Worm (Caenorhabditis elegans) whole organism, mixed stage, embryonic: ENCODE data around the gene sru-22.

Source experiments
- M03D4.4 ChIP-seq: sonication (generic microtip); optimal IDR thresholded peaks from 2 replicates; lab custom pipeline; 2017; ENCODE audit warnings: mild to moderate bottlenecking, missing genetic modification characterization, missing compliant biosample characterization
- bed-3 ChIP-seq: fragments of 200-800 bp; sonication (Bioruptor generic); optimal IDR thresholded peaks from 3 replicates; lab custom pipeline; 2018; ENCODE audit warnings: mild to moderate bottlenecking, missing genetic modification characterization, moderate library complexity, missing compliant biosample characterization
- blmp-1 ChIP-seq: fragments of 150-350 bp; optimal IDR thresholded peaks from 2 replicates; lab custom pipeline; 2014; ENCODE audit warnings: missing biosample characterization, missing genetic modification characterization
- ceh-39 ChIP-seq: fragments of 150-350 bp; optimal IDR thresholded peaks from 2 replicates; lab custom pipeline; 2014; ENCODE audit warnings: missing biosample characterization, missing genetic modification characterization
- ceh-43 ChIP-seq: fragments of 200-800 bp; sonication (Bioruptor generic); optimal IDR thresholded peaks from 2 replicates; lab custom pipeline; 2018; ENCODE audit warnings: mild to moderate bottlenecking, missing genetic modification characterization, moderate library complexity, missing compliant biosample characterization
- ceh-83 ChIP-seq: fragments of 200-800 bp; sonication (Bioruptor generic); optimal IDR thresholded peaks from 2 replicates; lab custom pipeline; 2018; ENCODE audit warnings: mild to moderate bottlenecking, missing genetic modification characterization, missing compliant biosample characterization
- ces-1 ChIP-seq: fragments of 150-350 bp; optimal IDR thresholded peaks from 2 replicates; lab custom pipeline; 2014; ENCODE audit warnings: missing biosample characterization, missing genetic modification reagents, missing genetic modification characterization
- cnd-1 ChIP-seq: fragments of 200-800 bp; sonication (Bioruptor generic); optimal IDR thresholded peaks from 2 replicates; lab custom pipeline; 2018; ENCODE audit warnings: mild to moderate bottlenecking, missing genetic modification characterization, missing compliant biosample characterization
- drap-1 ChIP-seq: fragments of 200-800 bp; sonication (Bioruptor generic); optimal IDR thresholded peaks from 3 replicates; lab custom pipeline; 2018; ENCODE audit warnings: mild to moderate bottlenecking, missing genetic modification characterization, missing compliant biosample characterization
- elt-1 ChIP-seq: sonication (generic microtip); optimal IDR thresholded peaks from 2 replicates; lab custom pipeline; 2017; ENCODE audit warnings: missing genetic modification characterization, mild to moderate bottlenecking, missing compliant biosample characterization, antibody characterized with exemption, moderate library complexity, borderline replicate concordance; ENCODE audit not compliant: insufficient read depth
- elt-3 ChIP-seq: fragments of 150-350 bp; optimal IDR thresholded peaks from 2 replicates; lab custom pipeline; 2014; ENCODE audit warnings: missing biosample characterization, missing genetic modification characterization
- flh-1 ChIP-seq: fragments of 200-800 bp; sonication (Bioruptor generic); optimal IDR thresholded peaks from 2 replicates; lab custom pipeline; 2018; ENCODE audit warnings: mild to moderate bottlenecking, missing genetic modification characterization, moderate library complexity, missing compliant biosample characterization
- ham-2 ChIP-seq: fragments of 200-800 bp; sonication (Bioruptor generic); optimal IDR thresholded peaks from 2 replicates; lab custom pipeline; 2018; ENCODE audit warnings: mild to moderate bottlenecking, missing genetic modification characterization, missing compliant biosample characterization
- hlh-1 ChIP-seq: fragments of 150-350 bp; optimal IDR thresholded peaks from 2 replicates; lab custom pipeline; 2014; ENCODE audit warnings: missing biosample characterization, missing genetic modification reagents, missing genetic modification characterization
- lin-13 ChIP-seq: fragments of 150-350 bp; optimal IDR thresholded peaks from 2 replicates; lab custom pipeline; 2014; ENCODE audit warnings: missing biosample characterization, missing genetic modification characterization
- lin-32 ChIP-seq: fragments of 200-800 bp; sonication (Bioruptor generic); optimal IDR thresholded peaks from 2 replicates; lab custom pipeline; 2018; ENCODE audit warnings: mild to moderate bottlenecking, missing genetic modification characterization, missing compliant biosample characterization
- lsy-2 ChIP-seq: fragments of 150-350 bp; optimal IDR thresholded peaks from 2 replicates; lab custom pipeline; 2014; ENCODE audit warnings: missing biosample characterization, missing genetic modification characterization
- mab-5 ChIP-seq: fragments of 150-350 bp; optimal IDR thresholded peaks from 2 replicates; lab custom pipeline; 2014; ENCODE audit warnings: missing biosample characterization, missing genetic modification characterization
- mep-1 ChIP-seq: fragments of 150-350 bp; optimal IDR thresholded peaks from 2 replicates; lab custom pipeline; 2017; ENCODE audit warnings: missing biosample characterization, missing genetic modification reagents, missing genetic modification characterization, inconsistent platforms
- mls-2 ChIP-seq: sonication (generic microtip); optimal IDR thresholded peaks from 2 replicates; lab custom pipeline; 2016; ENCODE audit warnings: mild to moderate bottlenecking, missing genetic modification characterization, moderate library complexity, missing compliant biosample characterization
- nhr-12 ChIP-seq: fragments of 150-350 bp; optimal IDR thresholded peaks from 2 replicates; lab custom pipeline; 2014; ENCODE audit warnings: missing biosample characterization, missing genetic modification characterization
- nhr-2 ChIP-seq: fragments of 150-350 bp; optimal IDR thresholded peaks from 2 replicates; lab custom pipeline; 2014; ENCODE audit warnings: missing biosample characterization, missing genetic modification characterization
- nhr-237 ChIP-seq: fragments of 150-350 bp; optimal IDR thresholded peaks from 2 replicates; lab custom pipeline; 2014; ENCODE audit warnings: missing biosample characterization, missing genetic modification characterization
- nhr-28 ChIP-seq: fragments of 150-350 bp; optimal IDR thresholded peaks from 2 replicates; lab custom pipeline; 2014; ENCODE audit warnings: missing biosample characterization, missing genetic modification characterization
- nhr-76 ChIP-seq: sonication (generic microtip); optimal IDR thresholded peaks from 2 replicates; lab custom pipeline; 2017; ENCODE audit warnings: missing biosample characterization, missing genetic modification characterization
- pha-4 ChIP-seq: fragments of 150-350 bp; optimal IDR thresholded peaks from 2 replicates; lab custom pipeline; 2018; ENCODE audit warnings: missing biosample characterization, missing genetic modification reagents, missing genetic modification characterization
- sem-2 ChIP-seq: fragments of 200-800 bp; sonication (Bioruptor generic); optimal IDR thresholded peaks from 2 replicates; lab custom pipeline; 2018; ENCODE audit warnings: mild to moderate bottlenecking, missing genetic modification characterization, missing compliant biosample characterization
- snpc-4 ChIP-seq: fragments of 150-350 bp; optimal IDR thresholded peaks from 2 replicates; lab custom pipeline; 2014; ENCODE audit warnings: missing biosample characterization, missing genetic modification characterization
- sptf-1 ChIP-seq: sonication (generic microtip); optimal IDR thresholded peaks from 2 replicates; lab custom pipeline; 2017; ENCODE audit warnings: mild to moderate bottlenecking, missing genetic modification characterization, moderate library complexity, missing compliant biosample characterization
- tbx-8 ChIP-seq: fragments of 200-800 bp; sonication (Bioruptor generic); optimal IDR thresholded peaks from 2 replicates; lab custom pipeline; 2018; ENCODE audit warnings: mild to moderate bottlenecking, missing genetic modification characterization, moderate library complexity, missing compliant biosample characterization
- unc-120 ChIP-seq: sonication (generic microtip); optimal IDR thresholded peaks from 2 replicates; lab custom pipeline; 2017; ENCODE audit warnings: missing genetic modification characterization, missing compliant biosample characterization; ENCODE audit not compliant: poor library complexity, severe bottlenecking
- unc-39 ChIP-seq: fragments of 150-350 bp; optimal IDR thresholded peaks from 2 replicates; lab custom pipeline; 2014; ENCODE audit warnings: missing biosample characterization, missing genetic modification characterization
- unc-62 ChIP-seq: fragments of 150-350 bp; optimal IDR thresholded peaks from 2 replicates; lab custom pipeline; 2014; ENCODE audit warnings: missing biosample characterization, missing genetic modification reagents, missing genetic modification characterization
- zip-8 ChIP-seq: fragments of 150-350 bp; optimal IDR thresholded peaks from 2 replicates; lab custom pipeline; 2014; ENCODE audit warnings: missing biosample characterization, missing genetic modification characterization
- ztf-11 ChIP-seq: fragments of 150-350 bp; optimal IDR thresholded peaks from 2 replicates; lab custom pipeline; 2014; ENCODE audit warnings: missing biosample characterization, missing genetic modification characterization

Gene sru-22

DNA sequence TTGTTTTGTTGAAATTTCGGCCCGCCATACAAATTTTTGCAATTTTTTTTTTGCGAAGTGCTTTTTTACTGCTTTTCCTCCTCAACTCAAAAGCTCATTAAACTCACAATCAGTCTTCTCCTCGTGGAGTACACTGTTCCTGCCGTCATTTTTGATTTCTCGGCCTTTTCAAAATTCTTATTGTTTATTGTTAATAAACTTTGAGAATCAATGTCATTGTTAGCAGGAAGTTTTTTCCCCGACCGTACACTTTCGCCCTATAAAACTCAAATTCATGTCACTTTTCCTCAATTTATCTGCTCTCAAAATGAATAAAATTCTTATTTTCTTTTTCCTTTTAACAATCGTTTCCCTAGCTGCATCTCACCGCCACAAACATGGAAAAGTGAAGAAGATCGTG is 1.1 kb upstream of the sru-22 start, which contains the start of gene clec-232:
Gene clec-232, plus strand, starts transcription at position 301 of the 400 bp plus-strand sequence.
- no peak for TF ChIP-seq zip-8 (tag; lab: Kevin White, UChicago)

DNA sequence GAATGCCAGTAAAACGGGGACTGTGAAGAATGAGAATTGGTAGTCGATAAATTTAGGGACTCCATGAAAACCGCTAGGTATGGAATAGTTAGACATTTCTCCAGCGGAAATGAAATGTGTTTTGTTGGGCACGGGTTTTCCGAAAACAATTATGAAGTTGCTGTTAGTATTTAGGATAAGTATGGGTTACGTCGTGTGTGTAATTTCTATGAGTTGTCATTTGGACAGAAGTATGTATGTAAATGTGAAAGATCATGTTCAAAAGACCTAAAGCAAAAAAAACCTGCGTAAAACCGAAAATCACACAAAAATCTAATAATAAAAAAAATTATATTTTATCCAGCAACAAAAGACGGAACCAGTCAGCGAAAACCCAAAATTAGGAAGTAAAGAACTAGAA is 2.3 kb downstream of the sru-22 start, which contains the start of gene sru-23:
Gene sru-23, minus strand, starts transcription at position 101 of the 400 bp plus-strand sequence.
- no peak for TF ChIP-seq hlh-1 (tag; lab: Kevin White, UChicago)
- no peak for TF ChIP-seq nhr-12 (tag; lab: Kevin White, UChicago)
- TF ChIP-seq elt-3 (tag; lab: Kevin White, UChicago), result no peak
- TF ChIP-seq lsy-2 (tag; lab: Kevin White, UChicago), result no peak
- TF ChIP-seq ceh-43 (GFP tag; lab: Kevin White, UChicago), result no peak
- TF ChIP-seq elt-1 (tag; lab: Kevin White, UChicago), result no peak
- TF ChIP-seq tbx-8 (GFP tag; lab: Kevin White, UChicago), result no peak
- no peak for TF ChIP-seq lin-13 (tag; lab: Kevin White, UChicago)
- TF ChIP-seq mep-1 (tag; lab: Kevin White, UChicago), result no peak
- TF ChIP-seq unc-120 (tag; lab: Kevin White, UChicago), result no peak
- no peak for TF ChIP-seq flh-1
- TF ChIP-seq blmp-1, result no peak
- TF ChIP-seq lin-32 (GFP tag; lab: Kevin White, UChicago), result no peak
- no peak for TF ChIP-seq zip-8 (tag; lab: Kevin White, UChicago)
- no peak for TF ChIP-seq unc-62 (GFP tag; lab: Kevin White, UChicago)
- TF ChIP-seq mls-2 (tag; lab: Kevin White, UChicago), result no peak
- no peak for TF ChIP-seq nhr-76 (tag; lab: Kevin White, UChicago)
- TF ChIP-seq sptf-1 (tag; lab: Kevin White, UChicago), result no peak
- TF ChIP-seq sem-2 (GFP tag; lab: Kevin White, UChicago), result no peak
- no peak for TF ChIP-seq cnd-1

DNA sequence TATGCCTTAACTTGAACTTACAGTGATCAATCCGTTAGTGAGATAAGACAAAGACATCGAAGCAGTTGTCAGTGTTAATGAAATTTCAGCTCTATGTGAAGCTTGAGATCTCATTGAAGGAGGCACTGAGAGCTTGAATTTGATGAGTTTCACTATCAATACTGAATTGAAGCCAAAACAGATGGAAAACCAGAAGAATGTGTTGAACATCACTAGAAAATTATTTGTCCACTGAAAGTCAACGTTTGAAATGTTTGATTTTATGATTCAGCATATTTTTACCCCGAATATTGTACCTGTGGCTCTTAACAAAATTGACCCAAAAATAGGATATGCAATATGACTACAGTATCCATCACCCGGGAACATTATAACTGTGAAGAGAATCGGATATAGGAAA is 3.9 kb downstream of the sru-22 start:
- TF ChIP-seq sem-2 (GFP tag; lab: Kevin White, UChicago), result no peak
- TF ChIP-seq flh-1, result no peak
- no peak for TF ChIP-seq nhr-76 (tag; lab: Kevin White, UChicago)
- no peak for TF ChIP-seq zip-8 (tag; lab: Kevin White, UChicago)
- no peak for TF ChIP-seq tbx-8 (GFP tag; lab: Kevin White, UChicago)
- TF ChIP-seq nhr-237 (tag; lab: Kevin White, UChicago), result no peak
- TF ChIP-seq bed-3 (GFP tag; lab: Kevin White, UChicago), result no peak
- no peak for TF ChIP-seq ces-1 (GFP tag; lab: Kevin White, UChicago)
- TF ChIP-seq pha-4 (tag; lab: Kevin White, UChicago), result no peak
- no peak for TF ChIP-seq nhr-12 (tag; lab: Kevin White, UChicago)
- TF ChIP-seq elt-3 (tag; lab: Kevin White, UChicago), result no peak
- no peak for TF ChIP-seq drap-1 (GFP tag; lab: Kevin White, UChicago)
- no peak for TF ChIP-seq blmp-1
- TF ChIP-seq nhr-2 (tag; lab: Kevin White, UChicago), result no peak

ce11 chrV:15969653-15970052 is 5.1 kb downstream of the sru-22 start, which contains the start of gene F36G9.7:
Gene F36G9.7, minus strand, starts transcription at chrV:15969753.
- TF ChIP-seq flh-1, result no peak
- TF ChIP-seq ztf-11 (tag; lab: Kevin White, UChicago), result no peak
- TF ChIP-seq unc-62 (GFP tag; lab: Kevin White, UChicago), result no peak
- TF ChIP-seq snpc-4, result no peak
- TF ChIP-seq mab-5, result no peak
- TF ChIP-seq ham-2 (GFP tag; lab: Kevin White, UChicago), result no peak
- no peak for TF ChIP-seq pha-4 (tag; lab: Kevin White, UChicago)
- no peak for TF ChIP-seq ceh-39
- no peak for TF ChIP-seq unc-120 (tag; lab: Kevin White, UChicago)
- no peak for TF ChIP-seq zip-8 (tag; lab: Kevin White, UChicago)
- TF ChIP-seq mep-1 (tag; lab: Kevin White, UChicago), result no peak
- TF ChIP-seq nhr-28, result no peak
- TF ChIP-seq elt-1 (tag; lab: Kevin White, UChicago), result no peak
- no peak for TF ChIP-seq ceh-83
- TF ChIP-seq elt-3 (tag; lab: Kevin White, UChicago), result no peak
- TF ChIP-seq ces-1 (GFP tag; lab: Kevin White, UChicago), result no peak
- TF ChIP-seq M03D4.4, result no peak
- no peak for TF ChIP-seq lin-13 (tag; lab: Kevin White, UChicago)
- TF ChIP-seq nhr-12 (tag; lab: Kevin White, UChicago), result no peak
- TF ChIP-seq unc-39 (tag; lab: Kevin White, UChicago), result no peak
